Worm (Caenorhabditis elegans): ENCODE measurements around the gene C23G10.1.

DNA sequence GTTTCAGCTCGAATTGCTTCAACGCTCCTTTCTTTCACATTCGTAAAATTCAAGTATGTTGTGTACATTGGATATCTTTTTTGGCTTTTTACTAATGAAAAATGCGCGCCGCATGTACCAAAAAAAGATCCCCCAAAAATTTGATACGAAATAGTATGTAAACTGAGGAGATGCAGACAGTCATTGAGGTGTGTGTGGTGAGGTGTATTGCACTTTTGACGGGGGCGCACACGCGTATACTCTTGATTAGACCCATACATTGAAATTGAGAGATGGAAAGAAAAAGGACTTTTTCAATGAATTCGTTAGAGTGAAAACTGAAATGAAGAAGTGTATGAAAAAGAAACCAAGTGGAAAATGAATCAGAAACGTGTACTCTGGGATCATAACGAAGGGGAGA is 12.3 kb downstream of the C23G10.1 start:
- TF ChIP-seq mls-2 (tag; optimal IDR thresholded peaks at IDR 0.05) (no peak), ztf-11 (tag; optimal IDR thresholded peaks at IDR 0.05) (no peak), unc-62 (GFP tag; optimal IDR thresholded peaks at IDR 0.05) (no peak)

Data from whole organism, mixed stage, embryonic.